Worm (Caenorhabditis elegans) whole organism, mixed stage, embryonic: Measurements from ENCODE around the gene tut-1.

Experiments used
- M03D4.4 ChIP-seq: sonication (generic microtip); optimal IDR thresholded peaks from 2 replicates; lab custom pipeline; 2017; ENCODE audit warnings: mild to moderate bottlenecking, missing genetic modification characterization, missing compliant biosample characterization
- blmp-1 ChIP-seq: fragments of 150-350 bp; optimal IDR thresholded peaks from 2 replicates; lab custom pipeline; 2014; ENCODE audit warnings: missing biosample characterization, missing genetic modification characterization
- ceh-39 ChIP-seq: fragments of 150-350 bp; optimal IDR thresholded peaks from 2 replicates; lab custom pipeline; 2014; ENCODE audit warnings: missing biosample characterization, missing genetic modification characterization
- ceh-83 ChIP-seq: fragments of 200-800 bp; sonication (Bioruptor generic); optimal IDR thresholded peaks from 2 replicates; lab custom pipeline; 2018; ENCODE audit warnings: mild to moderate bottlenecking, missing genetic modification characterization, missing compliant biosample characterization
- ces-1 ChIP-seq: fragments of 150-350 bp; optimal IDR thresholded peaks from 2 replicates; lab custom pipeline; 2014; ENCODE audit warnings: missing biosample characterization, missing genetic modification reagents, missing genetic modification characterization
- cnd-1 ChIP-seq: fragments of 200-800 bp; sonication (Bioruptor generic); optimal IDR thresholded peaks from 2 replicates; lab custom pipeline; 2018; ENCODE audit warnings: mild to moderate bottlenecking, missing genetic modification characterization, missing compliant biosample characterization
- elt-3 ChIP-seq: fragments of 150-350 bp; optimal IDR thresholded peaks from 2 replicates; lab custom pipeline; 2014; ENCODE audit warnings: missing biosample characterization, missing genetic modification characterization
- flh-1 ChIP-seq: fragments of 200-800 bp; sonication (Bioruptor generic); optimal IDR thresholded peaks from 2 replicates; lab custom pipeline; 2018; ENCODE audit warnings: mild to moderate bottlenecking, missing genetic modification characterization, moderate library complexity, missing compliant biosample characterization
- ham-2 ChIP-seq: fragments of 200-800 bp; sonication (Bioruptor generic); optimal IDR thresholded peaks from 2 replicates; lab custom pipeline; 2018; ENCODE audit warnings: mild to moderate bottlenecking, missing genetic modification characterization, missing compliant biosample characterization
- lsy-2 ChIP-seq: fragments of 150-350 bp; optimal IDR thresholded peaks from 2 replicates; lab custom pipeline; 2014; ENCODE audit warnings: missing biosample characterization, missing genetic modification characterization
- mab-5 ChIP-seq: fragments of 150-350 bp; optimal IDR thresholded peaks from 2 replicates; lab custom pipeline; 2014; ENCODE audit warnings: missing biosample characterization, missing genetic modification characterization
- mls-2 ChIP-seq: sonication (generic microtip); optimal IDR thresholded peaks from 2 replicates; lab custom pipeline; 2016; ENCODE audit warnings: mild to moderate bottlenecking, missing genetic modification characterization, moderate library complexity, missing compliant biosample characterization
- nhr-237 ChIP-seq: fragments of 150-350 bp; optimal IDR thresholded peaks from 2 replicates; lab custom pipeline; 2014; ENCODE audit warnings: missing biosample characterization, missing genetic modification characterization
- nhr-28 ChIP-seq: fragments of 150-350 bp; optimal IDR thresholded peaks from 2 replicates; lab custom pipeline; 2014; ENCODE audit warnings: missing biosample characterization, missing genetic modification characterization
- nhr-76 ChIP-seq: sonication (generic microtip); optimal IDR thresholded peaks from 2 replicates; lab custom pipeline; 2017; ENCODE audit warnings: missing biosample characterization, missing genetic modification characterization
- pha-4 ChIP-seq: fragments of 150-350 bp; optimal IDR thresholded peaks from 2 replicates; lab custom pipeline; 2018; ENCODE audit warnings: missing biosample characterization, missing genetic modification reagents, missing genetic modification characterization
- sem-2 ChIP-seq: fragments of 200-800 bp; sonication (Bioruptor generic); optimal IDR thresholded peaks from 2 replicates; lab custom pipeline; 2018; ENCODE audit warnings: mild to moderate bottlenecking, missing genetic modification characterization, missing compliant biosample characterization
- snpc-4 ChIP-seq: fragments of 150-350 bp; optimal IDR thresholded peaks from 2 replicates; lab custom pipeline; 2014; ENCODE audit warnings: missing biosample characterization, missing genetic modification characterization
- sptf-1 ChIP-seq: sonication (generic microtip); optimal IDR thresholded peaks from 2 replicates; lab custom pipeline; 2017; ENCODE audit warnings: mild to moderate bottlenecking, missing genetic modification characterization, moderate library complexity, missing compliant biosample characterization
- tbx-8 ChIP-seq: fragments of 200-800 bp; sonication (Bioruptor generic); optimal IDR thresholded peaks from 2 replicates; lab custom pipeline; 2018; ENCODE audit warnings: mild to moderate bottlenecking, missing genetic modification characterization, moderate library complexity, missing compliant biosample characterization
- unc-39 ChIP-seq: fragments of 150-350 bp; optimal IDR thresholded peaks from 2 replicates; lab custom pipeline; 2014; ENCODE audit warnings: missing biosample characterization, missing genetic modification characterization
- unc-62 ChIP-seq: fragments of 150-350 bp; optimal IDR thresholded peaks from 2 replicates; lab custom pipeline; 2014; ENCODE audit warnings: missing biosample characterization, missing genetic modification reagents, missing genetic modification characterization
- zip-8 ChIP-seq: fragments of 150-350 bp; optimal IDR thresholded peaks from 2 replicates; lab custom pipeline; 2014; ENCODE audit warnings: missing biosample characterization, missing genetic modification characterization
- ztf-11 ChIP-seq: fragments of 150-350 bp; optimal IDR thresholded peaks from 2 replicates; lab custom pipeline; 2014; ENCODE audit warnings: missing biosample characterization, missing genetic modification characterization

The tut-1 gene

DNA sequence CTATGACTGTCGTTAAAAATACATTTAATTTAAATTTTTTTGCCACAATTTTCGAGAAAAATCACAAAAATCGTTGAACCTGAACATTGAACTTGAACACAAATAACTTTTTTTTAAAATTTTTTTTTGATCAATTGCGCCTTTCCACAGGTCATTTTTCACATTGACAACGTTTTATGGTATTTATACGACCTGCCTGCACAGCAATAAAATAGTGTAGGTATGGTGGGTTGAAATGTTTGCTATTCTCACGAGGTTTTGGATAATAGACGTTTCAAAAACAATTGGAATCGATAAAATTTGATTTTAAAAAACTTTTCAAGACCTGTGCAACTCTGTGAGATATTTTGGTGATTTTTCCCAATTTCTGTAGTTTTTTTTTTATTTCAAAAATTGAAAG, 43.3 kb downstream of the tut-1 start:
- TF ChIP-seq M03D4.4 = no peak
- TF ChIP-seq ham-2 (GFP tag; lab: Kevin White, UChicago) = no peak
- TF ChIP-seq ztf-11 = no peak
- no peak for TF ChIP-seq mab-5 (tag; lab: Kevin White, UChicago)
- no peak for TF ChIP-seq pha-4 (tag; lab: Kevin White, UChicago)
- no peak for TF ChIP-seq unc-62
- no peak for TF ChIP-seq flh-1 (GFP tag; lab: Kevin White, UChicago)
- TF ChIP-seq blmp-1 (tag; lab: Kevin White, UChicago) = no peak
- TF ChIP-seq nhr-237 (tag; lab: Kevin White, UChicago) = no peak
- no peak for TF ChIP-seq cnd-1

DNA sequence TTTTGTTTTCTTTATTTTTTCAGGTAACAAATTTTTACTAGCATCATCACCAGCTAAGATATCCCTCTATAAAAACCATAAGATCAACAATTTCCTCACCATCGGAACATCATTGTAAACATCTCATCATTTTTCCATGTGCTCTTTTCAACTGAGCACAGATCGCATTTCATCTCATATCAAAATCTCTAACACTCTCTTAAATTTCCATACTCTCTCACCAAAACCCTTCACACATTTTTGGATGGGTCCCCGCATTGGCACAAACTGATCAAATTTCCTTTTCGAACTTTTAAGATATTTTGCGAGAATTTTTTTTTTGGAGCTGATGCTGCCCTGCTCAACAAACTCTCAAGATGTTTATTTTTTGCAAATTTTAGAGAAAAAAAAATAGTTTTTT, 44.1 kb downstream of the tut-1 start:
- TF ChIP-seq sptf-1 (no peak), ces-1 (GFP tag; lab: Kevin White, UChicago) (peak; percentile 1), unc-39 (tag; lab: Kevin White, UChicago) (no peak), blmp-1 (tag; lab: Kevin White, UChicago) (no peak), nhr-28 (no peak)

DNA sequence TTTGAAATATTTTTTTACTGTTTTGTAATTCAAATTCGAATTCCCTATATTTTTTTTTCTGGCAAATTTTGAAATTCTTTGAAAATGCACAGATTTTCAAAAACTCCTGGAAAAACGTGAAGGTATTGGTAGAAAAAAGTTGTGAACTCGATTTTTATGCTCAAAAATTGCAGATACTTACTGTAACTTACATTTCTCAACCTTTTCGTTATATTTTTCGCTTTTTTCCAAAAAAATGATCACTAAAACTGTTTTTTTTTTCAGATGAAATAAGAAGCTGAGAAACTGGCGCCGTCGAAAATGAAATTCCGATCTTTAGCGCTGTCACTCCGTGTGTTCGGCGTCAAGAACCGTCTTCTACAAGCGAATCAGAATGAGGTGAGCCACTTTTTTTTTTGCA, 45.4 kb downstream of the tut-1 start, which contains the start of gene T05C7.8:
Gene T05C7.8, plus strand, starts transcription at position 301 of the 400 bp plus-strand sequence.
- TF ChIP-seq mls-2 (no peak), tbx-8 (GFP tag; lab: Kevin White, UChicago) (no peak), ceh-39 (tag; lab: Kevin White, UChicago) (no peak), mab-5 (tag; lab: Kevin White, UChicago) (no peak), ceh-83 (no peak), pha-4 (tag; lab: Kevin White, UChicago) (no peak), ces-1 (GFP tag; lab: Kevin White, UChicago) (no peak), M03D4.4 (no peak), nhr-237 (tag; lab: Kevin White, UChicago) (no peak), sem-2 (GFP tag; lab: Kevin White, UChicago) (no peak)

DNA sequence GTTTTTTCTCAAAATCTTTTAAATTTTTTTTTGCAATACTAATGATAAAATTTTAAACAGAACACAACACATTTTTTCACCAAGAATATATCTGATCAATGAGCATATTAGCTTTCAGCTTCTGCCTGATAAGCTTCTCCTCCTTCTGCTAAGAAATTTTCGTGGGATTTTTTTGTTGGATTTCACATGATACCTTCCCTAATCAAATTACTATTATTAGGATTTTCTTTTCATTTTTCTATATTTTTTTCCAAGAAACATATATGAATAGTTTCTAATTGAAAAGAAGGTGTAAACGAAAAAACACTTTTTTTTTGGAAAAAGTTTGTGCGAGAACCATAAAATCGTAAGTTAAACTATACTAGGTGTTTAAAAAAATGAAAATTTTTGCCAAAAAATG, 48.3 kb downstream of the tut-1 start:
- TF ChIP-seq nhr-76 (tag; lab: Kevin White, UChicago) (no peak), mab-5 (tag; lab: Kevin White, UChicago) (no peak), snpc-4 (no peak), lsy-2 (tag; lab: Kevin White, UChicago) (no peak)

DNA sequence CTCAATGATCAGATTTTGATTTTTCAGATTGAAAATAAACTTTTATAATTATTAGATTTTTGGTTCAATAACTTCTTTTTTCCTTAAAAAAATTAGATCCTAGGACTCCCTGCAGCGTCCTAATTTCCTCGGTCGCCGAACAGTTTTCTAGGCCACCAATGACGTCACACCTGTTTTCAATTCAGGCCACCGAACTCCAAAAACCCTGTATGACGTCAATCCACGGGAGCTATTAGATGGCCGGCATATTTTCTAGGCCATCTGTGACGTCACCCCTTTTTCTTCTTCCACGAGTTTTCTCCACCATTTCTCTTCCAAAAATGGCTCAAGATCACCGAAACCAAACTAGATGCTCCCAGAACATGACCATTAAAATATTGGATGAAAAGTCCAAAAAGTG, 50.2 kb downstream of the tut-1 start:
- TF ChIP-seq elt-3 (tag; lab: Kevin White, UChicago) (no peak), zip-8 (tag; lab: Kevin White, UChicago) (peak; percentile 95)
- TF ChIP-seq, all 35 proteins: peak for 1
